Worm (Caenorhabditis elegans) whole organism, mixed stage, embryonic: ENCODE results near the gene C24H10.4.
"Not testable (repeated sequence)": the region's sequence is repeated elsewhere in the genome, so short reads cannot be mapped to it uniquely, and the experiment has no call there.

Source experiments
- blmp-1 ChIP-seq: fragments of 150-350 bp; optimal IDR thresholded peaks from 2 replicates; lab custom pipeline; 2014; ENCODE audit warnings: missing biosample characterization, missing genetic modification characterization
- tbx-8 ChIP-seq: fragments of 200-800 bp; sonication (Bioruptor generic); optimal IDR thresholded peaks from 2 replicates; lab custom pipeline; 2018; ENCODE audit warnings: mild to moderate bottlenecking, missing genetic modification characterization, moderate library complexity, missing compliant biosample characterization

DNA sequence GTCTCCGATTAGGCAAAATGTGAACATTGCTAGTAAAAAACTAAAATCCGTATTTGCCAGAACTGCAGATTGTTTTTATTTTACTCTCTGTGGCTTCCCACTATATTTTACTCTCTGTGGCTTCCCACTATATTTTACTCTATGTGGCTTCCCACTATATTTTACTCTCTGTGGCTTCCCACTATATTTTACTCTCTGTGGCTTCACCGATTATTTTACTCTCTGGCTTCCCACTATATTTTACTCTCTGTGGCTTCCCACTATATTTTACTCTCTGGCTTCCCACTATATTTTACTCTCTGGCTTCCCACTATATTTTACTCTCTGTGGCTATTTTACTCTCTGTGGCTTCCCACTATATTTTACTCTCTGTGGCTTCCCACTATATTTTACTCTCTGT lies 2.9 kb downstream of the C24H10.4 start:
- not testable (repeated sequence) for TF ChIP-seq blmp-1
- peak; percentile 81 for TF ChIP-seq tbx-8 (GFP tag; lab: Kevin White, UChicago)
